Worm (Caenorhabditis elegans) whole organism, L1 larva: ENCODE results near the gene srj-45.

Experiments used
- C16A3.4 ChIP-seq: fragments of 150-350 bp; optimal IDR thresholded peaks from 2 replicates; lab custom pipeline; 2014; ENCODE audit warnings: missing biosample characterization, missing genetic modification characterization
- C34B4.2 ChIP-seq: sonication (generic microtip); optimal IDR thresholded peaks from 2 replicates; lab custom pipeline; 2017; ENCODE audit warnings: mild to moderate bottlenecking, missing genetic modification characterization, missing compliant biosample characterization
- aha-1 ChIP-seq: fragments of 150-350 bp; optimal IDR thresholded peaks from 2 replicates; lab custom pipeline; 2014; ENCODE audit warnings: missing biosample characterization, missing genetic modification characterization
- alr-1 ChIP-seq: fragments of 200-800 bp; sonication (Bioruptor generic); optimal IDR thresholded peaks from 2 replicates; lab custom pipeline; 2018; ENCODE audit warnings: borderline replicate concordance, mild to moderate bottlenecking, missing genetic modification characterization, missing compliant biosample characterization
- aly-2 ChIP-seq: fragments of 150-350 bp; optimal IDR thresholded peaks from 2 replicates; lab custom pipeline; 2014; ENCODE audit warnings: missing biosample characterization, missing genetic modification characterization
- ama-1 ChIP-seq: fragments of 150-350 bp; optimal IDR thresholded peaks from 2 replicates; lab custom pipeline; 2014
- blmp-1 ChIP-seq: fragments of 150-350 bp; optimal IDR thresholded peaks from 2 replicates; lab custom pipeline; 2014; ENCODE audit warnings: missing biosample characterization, missing genetic modification characterization
- ceh-63 ChIP-seq: fragments of 200-800 bp; sonication (Bioruptor generic); optimal IDR thresholded peaks from 2 replicates; lab custom pipeline; 2018; ENCODE audit warnings: mild to moderate bottlenecking, missing genetic modification characterization, missing compliant biosample characterization
- ceh-8 ChIP-seq: fragments of 200-800 bp; sonication (Bioruptor generic); optimal IDR thresholded peaks from 2 replicates; lab custom pipeline; 2018; ENCODE audit warnings: mild to moderate bottlenecking, missing genetic modification characterization, moderate library complexity, missing compliant biosample characterization
- ceh-82 ChIP-seq, 3 experiments: fragments of 150-350 bp in 1 of 3; sonication (generic microtip) in 2 of 3; optimal IDR thresholded peaks; 2 replicates each; lab custom pipeline; 2014 to 2017; ENCODE audit warnings: missing biosample characterization in 3 of 3, missing genetic modification characterization in 3 of 3
- ceh-88 ChIP-seq: fragments of 200-800 bp; sonication (Bioruptor generic); IDR thresholded peaks from 2 replicates; pipeline ENCODE4 v1.3.6; 2022; ENCODE audit warnings: missing genetic modification characterization, missing compliant biosample characterization
- ceh-90 ChIP-seq: sonication (generic microtip); optimal IDR thresholded peaks from 2 replicates; lab custom pipeline; 2016; ENCODE audit warnings: missing genetic modification characterization, missing compliant biosample characterization
- ces-1 ChIP-seq: fragments of 150-350 bp; optimal IDR thresholded peaks from 2 replicates; lab custom pipeline; 2014; ENCODE audit warnings: missing biosample characterization, missing genetic modification reagents, missing genetic modification characterization
- dsc-1 ChIP-seq: sonication (generic microtip); optimal IDR thresholded peaks from 2 replicates; lab custom pipeline; 2016; ENCODE audit warnings: mild to moderate bottlenecking, missing genetic modification characterization, missing compliant biosample characterization
- efl-1 ChIP-seq, 4 experiments: fragments of 150-350 bp; optimal IDR thresholded peaks in 3 of 4; peaks in 1 of 4; 1 replicate in 1 of 4; 2 replicates in 3 of 4; lab custom pipeline; 2014; ENCODE audit warnings: missing biosample characterization in 2 of 4, missing genetic modification characterization in 2 of 4, missing genetic modification reagents in 2 of 4
- egl-13 ChIP-seq: sonication (generic microtip); optimal IDR thresholded peaks from 2 replicates; lab custom pipeline; 2016; ENCODE audit warnings: missing genotype, missing genetic modification reagents, missing genetic modification characterization, missing compliant biosample characterization
- elt-2 ChIP-seq: sonication (generic microtip); optimal IDR thresholded peaks from 2 replicates; lab custom pipeline; 2016; ENCODE audit warnings: missing genetic modification characterization, mild to moderate bottlenecking, inconsistent platforms, missing compliant biosample characterization, missing genetic modification reagents
- fkh-10 ChIP-seq: sonication (generic microtip); optimal IDR thresholded peaks from 2 replicates; lab custom pipeline; 2017; ENCODE audit warnings: missing biosample characterization, missing genetic modification reagents, missing genetic modification characterization
- fkh-8 ChIP-seq: sonication (generic microtip); optimal IDR thresholded peaks from 2 replicates; lab custom pipeline; 2016; ENCODE audit warnings: mild to moderate bottlenecking, missing genetic modification characterization, missing compliant biosample characterization
- fos-1 ChIP-seq: fragments of 150-350 bp; optimal IDR thresholded peaks from 2 replicates; lab custom pipeline; 2014; ENCODE audit warnings: missing biosample characterization, missing genetic modification characterization
- hlh-17 ChIP-seq: fragments of 200-800 bp; sonication (Bioruptor generic); optimal IDR thresholded peaks from 2 replicates; lab custom pipeline; 2018; ENCODE audit warnings: missing genetic modification characterization, mild to moderate bottlenecking, missing compliant biosample characterization, moderate library complexity, borderline replicate concordance
- hlh-4 ChIP-seq: sonication (generic microtip); optimal IDR thresholded peaks from 2 replicates; lab custom pipeline; 2016; ENCODE audit warnings: mild to moderate bottlenecking, missing genetic modification characterization, missing compliant biosample characterization
- hpl-2 ChIP-seq: fragments of 150-350 bp; optimal IDR thresholded peaks from 2 replicates; lab custom pipeline; 2014; ENCODE audit warnings: missing biosample characterization, missing genetic modification reagents, missing genetic modification characterization
- isw-1 ChIP-seq: fragments of 200-800 bp; sonication (Bioruptor generic); IDR thresholded peaks from 2 replicates; pipeline ENCODE4 v1.3.6; 2022; ENCODE audit warnings: missing genetic modification characterization, missing compliant biosample characterization
- lin-13 ChIP-seq: fragments of 150-350 bp; optimal IDR thresholded peaks from 2 replicates; lab custom pipeline; 2014; ENCODE audit warnings: missing biosample characterization, missing genetic modification reagents, missing genetic modification characterization
- lin-14 ChIP-seq: fragments of 200-800 bp; sonication (Bioruptor generic); optimal IDR thresholded peaks from 2 replicates; lab custom pipeline; 2018; ENCODE audit warnings: mild to moderate bottlenecking, missing genetic modification characterization, moderate library complexity, missing compliant biosample characterization
- lin-35 ChIP-seq, 2 experiments: fragments of 150-350 bp; optimal IDR thresholded peaks; 2 replicates each; lab custom pipeline; 2014; ENCODE audit warnings: missing biosample characterization in 2 of 2, missing genetic modification characterization in 2 of 2, missing genetic modification reagents in 2 of 2
- lin-39 ChIP-seq: fragments of 150-350 bp; optimal IDR thresholded peaks from 2 replicates; lab custom pipeline; 2014; ENCODE audit warnings: missing biosample characterization, missing genetic modification reagents, missing genetic modification characterization
- lir-3 ChIP-seq: sonication (generic microtip); optimal IDR thresholded peaks from 2 replicates; lab custom pipeline; 2016; ENCODE audit warnings: mild to moderate bottlenecking, missing genetic modification characterization, moderate library complexity, missing compliant biosample characterization; ENCODE audit not compliant: poor library complexity
- lsy-2 ChIP-seq, 2 experiments: fragments of 150-350 bp; optimal IDR thresholded peaks; 2 replicates each; lab custom pipeline; 2014; ENCODE audit warnings: missing biosample characterization in 2 of 2, missing genetic modification characterization in 2 of 2
- mef-2 ChIP-seq: fragments of 150-350 bp; optimal IDR thresholded peaks from 2 replicates; lab custom pipeline; 2014; ENCODE audit warnings: missing biosample characterization, missing genetic modification characterization
- nhr-12 ChIP-seq: sonication (generic microtip); optimal IDR thresholded peaks from 2 replicates; lab custom pipeline; 2017; ENCODE audit warnings: missing biosample characterization, missing genetic modification characterization
- nhr-19 ChIP-seq: fragments of 200-800 bp; sonication (Bioruptor generic); conservative IDR thresholded peaks from 2 replicates; pipeline ENCODE4 v1.3.6; 2022; ENCODE audit warnings: missing genetic modification characterization, missing compliant biosample characterization
- nhr-20 ChIP-seq: sonication (generic microtip); optimal IDR thresholded peaks from 2 replicates; lab custom pipeline; 2016; ENCODE audit warnings: mild to moderate bottlenecking, missing genetic modification characterization, missing compliant biosample characterization
- nhr-237 ChIP-seq: fragments of 150-350 bp; optimal IDR thresholded peaks from 2 replicates; lab custom pipeline; 2014; ENCODE audit warnings: missing biosample characterization, missing genetic modification characterization
- nhr-28 ChIP-seq: fragments of 150-350 bp; optimal IDR thresholded peaks from 2 replicates; lab custom pipeline; 2014; ENCODE audit warnings: missing biosample characterization, missing genetic modification characterization
- nhr-71 ChIP-seq: sonication (generic microtip); optimal IDR thresholded peaks from 2 replicates; lab custom pipeline; 2016; ENCODE audit warnings: mild to moderate bottlenecking, missing genetic modification characterization, moderate library complexity, missing compliant biosample characterization
- nhr-77 ChIP-seq: fragments of 150-350 bp; optimal IDR thresholded peaks from 2 replicates; lab custom pipeline; 2014; ENCODE audit warnings: missing biosample characterization, missing genetic modification characterization
- nhr-85 ChIP-seq: sonication (generic microtip); peaks from one replicate; lab custom pipeline; 2016; ENCODE audit warnings: missing genetic modification characterization, inconsistent platforms, missing compliant biosample characterization
- nhr-90 ChIP-seq: sonication (generic microtip); optimal IDR thresholded peaks from 2 replicates; lab custom pipeline; 2016; ENCODE audit warnings: mild to moderate bottlenecking, missing genetic modification characterization, missing compliant biosample characterization; ENCODE audit not compliant: poor library complexity
- pqm-1 ChIP-seq: sonication (generic microtip); optimal IDR thresholded peaks from 3 replicates; lab custom pipeline; 2017; ENCODE audit warnings: missing biosample characterization, missing genetic modification characterization
- skn-1 ChIP-seq: fragments of 150-350 bp; optimal IDR thresholded peaks from 2 replicates; lab custom pipeline; 2014; ENCODE audit warnings: missing biosample characterization, missing genetic modification characterization
- snpc-4 ChIP-seq: fragments of 150-350 bp; optimal IDR thresholded peaks from 2 replicates; lab custom pipeline; 2014; ENCODE audit warnings: missing biosample characterization, missing genetic modification characterization
- sox-4 ChIP-seq: sonication (generic microtip); optimal IDR thresholded peaks from 2 replicates; lab custom pipeline; 2016; ENCODE audit warnings: missing genetic modification characterization, missing compliant biosample characterization
- unc-30 ChIP-seq: sonication (generic microtip); optimal IDR thresholded peaks from 2 replicates; lab custom pipeline; 2017; ENCODE audit warnings: missing biosample characterization, missing genetic modification characterization
- ztf-11 ChIP-seq, 2 experiments: sonication (generic microtip); optimal IDR thresholded peaks; 2 replicates each; lab custom pipeline; 2016 to 2017; ENCODE audit warnings: missing genetic modification characterization in 2 of 2, missing biosample characterization in 1 of 2, missing compliant biosample characterization in 1 of 2
- ztf-4 ChIP-seq: fragments of 150-350 bp; optimal IDR thresholded peaks from 2 replicates; lab custom pipeline; 2014; ENCODE audit warnings: missing biosample characterization, missing genetic modification characterization

The srj-45 gene

DNA sequence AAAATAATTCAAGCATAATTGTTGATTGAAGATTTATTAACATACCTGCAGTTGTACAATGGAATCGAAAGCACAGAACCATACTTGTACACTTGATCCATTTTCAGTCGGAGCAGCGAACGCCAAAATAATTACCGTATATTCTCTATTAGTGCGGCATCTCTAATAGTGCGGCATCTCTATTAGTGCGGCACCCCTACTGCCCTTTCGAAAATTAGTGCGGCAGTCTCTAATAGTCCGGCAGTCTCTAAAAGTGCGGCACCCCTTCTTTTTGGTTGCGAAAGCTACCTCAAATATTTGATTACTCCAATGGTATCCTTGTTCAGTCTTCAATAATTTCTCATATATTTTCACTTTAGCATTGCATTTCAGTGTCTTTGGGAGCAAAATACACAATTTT lies 18.3 kb downstream of the srj-45 start, which contains the start of gene srt-34:
srt-34 (minus strand) TSS at position 101 of the 400 bp plus-strand sequence.
- TF ChIP-seq hlh-17 (no peak), nhr-85 (peak; percentile 12)
- TF ChIP-seq, all 84 proteins: peak for 1

- TF ChIP-seq ceh-63 (GFP tag; lab: Kevin White, UChicago) (no peak), fkh-8 (tag; lab: Kevin White, UChicago) (no peak), hlh-17 (no peak), nhr-90 (tag; lab: Kevin White, UChicago) (no peak), nhr-19 (GFP tag; lab: Robert Waterston, UW) (no peak), aly-2 (tag; lab: Kevin White, UChicago) (no peak), ceh-8 (GFP tag; lab: Kevin White, UChicago) (no peak), nhr-20 (tag; lab: Kevin White, UChicago) (no peak), nhr-237 (tag; lab: Kevin White, UChicago) (no peak), ces-1 (no peak), aha-1 (tag; lab: Kevin White, UChicago) (no peak), lir-3 (tag; lab: Kevin White, UChicago) (no peak), mef-2 (no peak), hlh-4 (tag; lab: Kevin White, UChicago) (peak; percentile 31), efl-1 (optimal IDR thresholded peaks at IDR 0.05; lab: Kevin White, UChicago) (no peak), efl-1 (GFP tag; optimal IDR thresholded peaks at IDR 0.05 in 1 of 2; lab: Kevin White, UChicago) (peak in 1 of 2 experiments; percentile 2)
- TF ChIP-seq, all 84 proteins: peak for 2
Observed at ce11 chrV:2815956-2816355, 20.4 kb downstream of the srj-45 start, which contains the start of gene F54E2.5. Gene F54E2.5, minus strand, starts transcription at chrV:2816056.

DNA sequence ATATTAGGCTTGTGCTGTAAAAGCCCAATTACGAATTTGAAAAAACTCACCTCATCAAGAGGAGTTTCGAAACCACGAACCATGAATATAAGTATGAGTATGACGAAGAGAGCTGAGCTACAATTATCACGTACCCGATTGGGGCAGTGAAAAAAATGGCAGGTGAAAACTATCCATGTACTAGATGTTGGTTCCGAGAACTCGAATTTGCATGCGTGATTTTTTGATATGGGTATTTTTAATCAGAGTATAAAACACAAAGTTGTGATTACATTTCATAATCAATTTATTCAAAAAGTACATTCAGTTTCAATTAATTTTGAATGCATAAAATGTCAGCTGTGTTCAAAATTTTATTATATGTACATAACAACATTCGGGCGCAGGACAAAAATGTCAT lies 22.5 kb downstream of the srj-45 start, which contains the start of gene F54E2.9:
F54E2.9 (minus strand) TSS at position 132 of the 400 bp plus-strand sequence.
- TF ChIP-seq C34B4.2 (tag; lab: Kevin White, UChicago) (no peak), isw-1 (GFP tag; lab: Robert Waterston, UW) (no peak), lin-13 (no peak), lsy-2 (tag; optimal IDR thresholded peaks at IDR 0.05; lab: Kevin White, UChicago) (no peak), nhr-71 (tag; lab: Kevin White, UChicago) (peak; percentile 23), ceh-90 (tag; lab: Kevin White, UChicago) (no peak), C16A3.4 (tag; lab: Kevin White, UChicago) (no peak), unc-30 (no peak), hlh-4 (tag; lab: Kevin White, UChicago) (peak; percentile 82), ztf-4 (tag; lab: Kevin White, UChicago) (no peak), nhr-12 (no peak), blmp-1 (no peak), efl-1 (optimal IDR thresholded peaks at IDR 0.05; lab: Kevin White, UChicago) (no peak), efl-1 (GFP tag; optimal IDR thresholded peaks at IDR 0.05 in 1 of 2; lab: Kevin White, UChicago) (peak in 1 of 2 experiments; percentile 85)

DNA sequence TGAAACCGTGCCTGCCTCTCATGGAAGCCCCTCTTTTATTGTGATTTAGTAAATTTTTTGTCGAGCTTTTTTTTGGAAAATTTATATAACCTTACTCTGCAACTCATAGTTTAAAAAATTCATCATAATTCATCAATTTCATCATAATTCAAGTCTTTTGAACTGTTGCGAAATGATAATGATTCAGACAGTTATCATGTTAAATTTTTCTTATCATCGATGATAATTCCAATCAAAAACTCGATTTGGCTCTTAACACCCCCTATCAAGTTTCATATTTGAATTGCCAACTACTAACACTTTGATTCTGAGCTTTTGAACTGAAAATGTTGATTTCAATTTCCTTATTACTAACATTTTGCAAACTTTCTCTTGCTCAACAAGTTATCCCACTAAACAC lies 26.2 kb downstream of the srj-45 start, which contains the start of gene F54E2.1:
F54E2.1 (plus strand) TSS at position 235 of the 400 bp plus-strand sequence.
- no peak for TF ChIP-seq ceh-82 (tag; optimal IDR thresholded peaks at IDR 0.05; lab: Kevin White, UChicago)
- TF ChIP-seq lsy-2 (tag; optimal IDR thresholded peaks at IDR 0.05; lab: Kevin White, UChicago): no peak
- TF ChIP-seq alr-1: no peak
- no peak for TF ChIP-seq nhr-237 (tag; lab: Kevin White, UChicago)
- TF ChIP-seq nhr-77 (tag; lab: Kevin White, UChicago): no peak
- TF ChIP-seq dsc-1 (tag; lab: Kevin White, UChicago): no peak
- TF ChIP-seq lir-3 (tag; lab: Kevin White, UChicago): no peak
- TF ChIP-seq lin-39: no peak
- no peak for TF ChIP-seq hpl-2 (GFP tag; lab: Kevin White, UChicago)
- no peak for TF ChIP-seq nhr-28 (tag; lab: Kevin White, UChicago)
- no peak for TF ChIP-seq fkh-10 (GFP tag; lab: Kevin White, UChicago)
- TF ChIP-seq skn-1 (tag; lab: Kevin White, UChicago): no peak
- no peak for TF ChIP-seq lin-14 (GFP tag; lab: Kevin White, UChicago)
- no peak for TF ChIP-seq ztf-11 (tag; optimal IDR thresholded peaks at IDR 0.05; lab: Kevin White, UChicago)
- no peak for TF ChIP-seq snpc-4 (tag; lab: Kevin White, UChicago)
- no peak for TF ChIP-seq ceh-88 (GFP tag; lab: Robert Waterston, UW)
- no peak for TF ChIP-seq nhr-71 (tag; lab: Kevin White, UChicago)
- peak; percentile 97 for TF ChIP-seq pqm-1 (tag; lab: Kevin White, UChicago)
- no peak for TF ChIP-seq isw-1 (GFP tag; lab: Robert Waterston, UW)
- no peak for TF ChIP-seq aly-2 (tag; lab: Kevin White, UChicago)
- peak in 1 of 2 experiments; percentile 25 for TF ChIP-seq lin-35 (GFP tag; optimal IDR thresholded peaks at IDR 0.05; lab: Kevin White, UChicago)
- TF ChIP-seq ama-1 (lab: Kevin White, UChicago): no peak
- peak; percentile 87 for TF ChIP-seq elt-2 (tag; lab: Kevin White, UChicago)
- no peak for TF ChIP-seq sox-4 (tag; lab: Kevin White, UChicago)
- TF ChIP-seq egl-13 (tag; lab: Kevin White, UChicago): no peak
- no peak for TF ChIP-seq fos-1 (tag; lab: Kevin White, UChicago)
- no peak for TF ChIP-seq ceh-8 (GFP tag; lab: Kevin White, UChicago)
